Worm (Caenorhabditis elegans) whole organism, L1 larva: Measurements from ENCODE around the gene F26G1.10.

Source experiments
- F16B12.6 ChIP-seq: fragments of 150-350 bp; optimal IDR thresholded peaks from 2 replicates; lab custom pipeline; 2014; ENCODE audit warnings: missing biosample characterization, missing genetic modification characterization
- aly-2 ChIP-seq: fragments of 150-350 bp; optimal IDR thresholded peaks from 2 replicates; lab custom pipeline; 2014; ENCODE audit warnings: missing biosample characterization, missing genetic modification characterization
- ama-1 ChIP-seq: fragments of 150-350 bp; optimal IDR thresholded peaks from 2 replicates; lab custom pipeline; 2014
- ceh-63 ChIP-seq: fragments of 200-800 bp; sonication (Bioruptor generic); optimal IDR thresholded peaks from 2 replicates; lab custom pipeline; 2018; ENCODE audit warnings: mild to moderate bottlenecking, missing genetic modification characterization, missing compliant biosample characterization
- lin-39 ChIP-seq: fragments of 150-350 bp; optimal IDR thresholded peaks from 2 replicates; lab custom pipeline; 2014; ENCODE audit warnings: missing biosample characterization, missing genetic modification reagents, missing genetic modification characterization
- nhr-12 ChIP-seq: sonication (generic microtip); optimal IDR thresholded peaks from 2 replicates; lab custom pipeline; 2017; ENCODE audit warnings: missing biosample characterization, missing genetic modification characterization
- nhr-20 ChIP-seq: sonication (generic microtip); optimal IDR thresholded peaks from 2 replicates; lab custom pipeline; 2016; ENCODE audit warnings: mild to moderate bottlenecking, missing genetic modification characterization, missing compliant biosample characterization
- nhr-237 ChIP-seq: fragments of 150-350 bp; optimal IDR thresholded peaks from 2 replicates; lab custom pipeline; 2014; ENCODE audit warnings: missing biosample characterization, missing genetic modification characterization
- snpc-4 ChIP-seq: fragments of 150-350 bp; optimal IDR thresholded peaks from 2 replicates; lab custom pipeline; 2014; ENCODE audit warnings: missing biosample characterization, missing genetic modification characterization
- tlp-1 ChIP-seq: fragments of 150-350 bp; optimal IDR thresholded peaks from 2 replicates; lab custom pipeline; 2014; ENCODE audit warnings: missing biosample characterization, missing genetic modification characterization
- ztf-11 ChIP-seq, 2 experiments: sonication (generic microtip); optimal IDR thresholded peaks; 2 replicates each; lab custom pipeline; 2016 to 2017; ENCODE audit warnings: missing genetic modification characterization in 2 of 2, missing biosample characterization in 1 of 2, missing compliant biosample characterization in 1 of 2

DNA sequence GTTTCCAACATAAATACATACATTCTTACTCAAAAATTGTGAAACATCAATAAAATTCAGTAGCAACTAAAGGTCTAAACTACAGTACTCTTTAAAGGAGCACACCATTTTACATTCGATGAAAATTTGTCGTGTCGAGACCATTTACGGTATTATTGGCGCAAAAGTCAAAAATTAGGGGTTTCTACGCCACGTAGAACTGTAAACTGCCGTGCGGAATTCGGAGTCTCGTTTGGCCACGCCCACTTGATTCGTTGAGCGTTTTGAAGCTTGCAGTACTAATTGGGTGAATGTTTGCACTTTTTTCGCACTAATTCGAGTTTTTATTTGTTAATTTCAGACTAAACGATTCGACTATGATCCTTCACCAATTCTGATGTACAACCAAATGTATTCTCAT, 16.5 kb downstream of the F26G1.10 start:
- TF ChIP-seq ztf-11 (tag; optimal IDR thresholded peaks at IDR 0.05; lab: Kevin White, UChicago), result no peak
- no peak for TF ChIP-seq ama-1 (lab: Kevin White, UChicago)
- no peak for TF ChIP-seq nhr-20 (tag; lab: Kevin White, UChicago)
- no peak for TF ChIP-seq ceh-63 (GFP tag; lab: Kevin White, UChicago)
- no peak for TF ChIP-seq snpc-4
- no peak for TF ChIP-seq F16B12.6 (tag; lab: Kevin White, UChicago)
- no peak for TF ChIP-seq nhr-12 (tag; lab: Kevin White, UChicago)
- TF ChIP-seq lin-39 (tag; lab: Kevin White, UChicago), result no peak
- TF ChIP-seq tlp-1 (tag; lab: Kevin White, UChicago), result no peak
- TF ChIP-seq nhr-237, result no peak
- TF ChIP-seq aly-2 (tag; lab: Kevin White, UChicago), result no peak
